Worm (Caenorhabditis elegans): ENCODE data around the gene K02F3.2.

DNA sequence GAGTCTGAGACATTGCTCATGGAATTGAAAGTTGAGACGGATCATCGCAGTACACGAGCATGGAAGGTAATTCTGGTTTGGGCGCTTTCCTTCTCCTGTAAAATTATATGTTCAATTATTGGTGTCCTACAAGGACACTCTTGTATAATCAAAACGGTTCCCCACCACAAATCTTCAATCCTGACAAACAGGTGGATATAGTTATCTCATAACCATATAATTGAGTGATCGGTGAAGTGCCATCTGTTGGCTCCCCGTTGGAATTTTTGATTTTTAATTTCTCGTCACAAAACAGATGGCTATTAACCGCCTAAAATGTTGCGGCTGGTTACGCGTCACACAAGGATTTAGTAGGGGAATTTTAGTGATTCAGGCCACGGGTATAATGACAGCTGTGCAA, 23.2 kb downstream of the K02F3.2 start:
- no peak for TF ChIP-seq unc-39 (tag; optimal IDR thresholded peaks at IDR 0.05)
- TF ChIP-seq lim-7 (GFP tag; IDR thresholded peaks at IDR 0.05) = no peak
- TF ChIP-seq mxl-3 (GFP tag; optimal IDR thresholded peaks at IDR 0.05) = no peak
- no peak for TF ChIP-seq dmd-8 (GFP tag; IDR thresholded peaks at IDR 0.05)
- no peak for TF ChIP-seq nhr-237 (tag; optimal IDR thresholded peaks at IDR 0.05)
- TF ChIP-seq R02D3.7 (tag; optimal IDR thresholded peaks at IDR 0.05) = no peak
- no peak for TF ChIP-seq nhr-10 (tag; optimal IDR thresholded peaks at IDR 0.05)
- no peak for TF ChIP-seq fkh-10 (GFP tag; optimal IDR thresholded peaks at IDR 0.05)
- no peak for TF ChIP-seq nhr-11 (tag; optimal IDR thresholded peaks at IDR 0.05)
- no peak for TF ChIP-seq nhr-6 (tag; optimal IDR thresholded peaks at IDR 0.05)
- TF ChIP-seq zfp-2 (tag; optimal IDR thresholded peaks at IDR 0.05) = no peak
- no peak for TF ChIP-seq ama-1 (optimal IDR thresholded peaks at IDR 0.05)
- no peak for TF ChIP-seq pha-4 (GFP tag; IDR thresholded peaks at IDR 0.05)
- TF ChIP-seq pha-4 (tag; optimal IDR thresholded peaks at IDR 0.05) = no peak
- TF ChIP-seq daf-12 (tag; optimal IDR thresholded peaks at IDR 0.05) = no peak
